Worm (Caenorhabditis elegans): Measurements from ENCODE around the gene nep-25.

Gene nep-25

DNA sequence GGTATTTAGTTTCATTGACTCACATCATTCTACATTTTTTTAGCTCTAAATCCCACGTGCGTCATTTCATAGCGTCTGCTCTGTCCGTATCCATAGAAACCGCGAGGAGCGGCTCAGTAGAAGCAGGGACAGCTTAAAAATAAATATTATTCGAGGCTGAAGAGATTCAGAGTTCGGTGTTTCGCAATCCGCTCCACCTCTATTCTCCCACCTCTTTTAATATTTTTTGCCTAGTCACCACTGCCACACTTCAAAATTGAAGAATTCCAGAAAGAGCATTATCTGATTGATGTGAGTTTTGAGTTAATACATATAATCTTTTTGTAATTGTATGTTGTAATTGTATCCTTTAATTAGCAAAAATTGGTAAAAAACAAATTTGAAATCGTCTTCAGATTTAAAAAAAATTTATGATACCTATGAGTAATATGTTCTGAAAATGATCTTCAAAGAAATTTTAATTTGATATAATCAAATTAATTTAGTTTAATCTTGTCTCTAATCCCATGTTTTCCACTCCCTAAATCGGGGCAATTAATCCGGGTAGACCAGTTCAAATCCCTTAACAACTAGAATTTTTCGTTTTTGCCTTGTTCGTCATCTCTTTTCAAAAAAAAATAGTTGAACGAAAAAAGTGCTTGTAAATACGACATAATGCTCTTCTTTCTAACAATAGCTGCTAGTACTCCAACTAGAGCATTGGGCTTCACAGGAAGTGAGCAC, 47.5 kb downstream of the nep-25 start:
- no peak for TF ChIP-seq lin-13 (GFP tag; optimal IDR thresholded peaks at IDR 0.05)
- TF ChIP-seq fos-1 (tag; optimal IDR thresholded peaks at IDR 0.05): no peak
- TF ChIP-seq mxl-2 (GFP tag; conservative IDR thresholded peaks at IDR 0.05): no peak
- no peak for TF ChIP-seq Y5F2A.4 (GFP tag; optimal IDR thresholded peaks at IDR 0.05)
- TF ChIP-seq mxl-3 (GFP tag; optimal IDR thresholded peaks at IDR 0.05): no peak
- TF ChIP-seq php-3 (GFP tag; IDR thresholded peaks at IDR 0.05): no peak
- TF ChIP-seq spr-3 (GFP tag; optimal IDR thresholded peaks at IDR 0.05): no peak
- TF ChIP-seq egl-43 (GFP tag; IDR thresholded peaks at IDR 0.05): 0 out of 2 replicates have a peak, but pooled peaks have one; percentile 24

DNA sequence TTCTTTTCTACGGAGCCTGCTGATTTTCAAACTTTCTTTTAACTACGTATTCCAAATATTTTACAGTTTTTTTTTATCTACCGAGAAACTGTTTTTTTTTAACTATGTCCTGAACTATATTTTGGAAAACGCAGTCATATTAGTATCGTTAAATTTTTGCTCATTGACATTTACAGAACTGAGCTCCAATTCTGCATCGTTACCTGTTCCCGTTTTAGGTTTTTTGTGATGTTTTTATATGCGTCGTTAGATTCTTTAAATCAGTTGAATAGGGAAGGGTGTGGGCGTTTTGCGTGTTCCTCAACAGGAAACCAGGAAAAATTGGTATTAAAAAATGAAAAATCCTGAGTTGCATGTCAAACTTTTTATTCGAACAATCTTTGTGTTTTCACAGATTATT, 50.8 kb downstream of the nep-25 start:
- TF ChIP-seq zfp-3 (GFP tag; conservative IDR thresholded peaks at IDR 0.05) (peak; percentile 82; the same call in 1 of the 2 replicates), unc-62 (GFP tag; optimal IDR thresholded peaks at IDR 0.05 in 1 of 2) (peak in 1 of 2 experiments; percentile 85), unc-62 (tag; optimal IDR thresholded peaks at IDR 0.05) (no peak), lim-7 (GFP tag; IDR thresholded peaks at IDR 0.05) (no peak)
